Fruit fly (Drosophila melanogaster): ENCODE results near the gene CG31882.

DNA sequence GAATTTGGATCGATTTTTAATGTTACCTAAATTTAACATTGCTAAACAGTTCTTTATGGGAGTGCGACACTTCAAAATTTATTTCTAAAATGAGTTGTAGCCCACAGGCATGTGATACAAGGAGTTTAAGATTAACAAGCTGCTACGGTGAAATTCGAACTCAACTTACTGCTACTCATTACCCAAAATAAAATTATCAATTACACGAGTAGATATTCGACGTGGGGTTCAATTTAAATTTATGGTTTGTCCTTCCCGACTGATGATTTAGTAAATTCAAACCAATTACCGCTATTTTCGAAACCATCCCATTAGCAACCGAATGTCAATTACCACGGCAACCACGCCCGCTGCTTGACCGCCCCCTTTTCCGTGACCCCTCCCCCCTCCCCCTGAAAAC lies at the start of gene CG31882:
- TF ChIP-seq h (optimal IDR thresholded peaks at IDR 0.05) (no peak), Myc (optimal IDR thresholded peaks at IDR 0.05) (no peak), Sin3A (optimal IDR thresholded peaks at IDR 0.05) (no peak), psq (optimal IDR thresholded peaks at IDR 0.05) (no peak), ttk (optimal IDR thresholded peaks at IDR 0.05) (no peak), insv (optimal IDR thresholded peaks at IDR 0.05) (no peak)
